Fruit fly (Drosophila melanogaster): Measurements from ENCODE around the gene CG6813.

The CG6813 gene

dm6 chr3R:11617363-11617762, 9.1 kb downstream of the CG6813 start:
- TF ChIP-seq Eip93F (GFP tag; optimal IDR thresholded peaks at IDR 0.05) = no peak
- no peak for TF ChIP-seq dsx (GFP tag; optimal IDR thresholded peaks at IDR 0.05; ENCODE audit: poor library complexity, severe bottlenecking)
- TF ChIP-seq CG6808 (GFP tag; optimal IDR thresholded peaks at IDR 0.05) = peak; percentile 7
- TF ChIP-seq CG10631 (GFP tag; optimal IDR thresholded peaks at IDR 0.05) = peak; percentile 51
- no peak for TF ChIP-seq Sox15 (GFP tag; optimal IDR thresholded peaks at IDR 0.05)
- TF ChIP-seq CG8319 (GFP tag; optimal IDR thresholded peaks at IDR 0.05) = no peak
- TF ChIP-seq fd85E (GFP tag; optimal IDR thresholded peaks at IDR 0.05) = no peak
- TF ChIP-seq ss (GFP tag; optimal IDR thresholded peaks at IDR 0.05) = no peak
- TF ChIP-seq Hr38 (GFP tag; optimal IDR thresholded peaks at IDR 0.05) = no peak
- TF ChIP-seq Blimp-1 (GFP tag; optimal IDR thresholded peaks at IDR 0.05) = no peak
- no peak for TF ChIP-seq Met (GFP tag; optimal IDR thresholded peaks at IDR 0.05)
- peak in 1 of 2 experiments; percentile 31 for TF ChIP-seq salr (GFP tag; optimal IDR thresholded peaks at IDR 0.05)
- TF ChIP-seq CG3919 (GFP tag; optimal IDR thresholded peaks at IDR 0.05) = peak; percentile 21
- peak; percentile 44 for TF ChIP-seq Sox14 (GFP tag; optimal IDR thresholded peaks at IDR 0.05)
- TF ChIP-seq CG3032 (tag; optimal IDR thresholded peaks at IDR 0.05) = peak; percentile 15
- TF ChIP-seq OdsH (GFP tag; optimal IDR thresholded peaks at IDR 0.05) = peak; percentile 4
- TF ChIP-seq eg (GFP tag; IDR thresholded peaks at IDR 0.05) = peak; percentile 6; the same call in 1 of the 3 replicates
- TF ChIP-seq Smox (GFP tag; optimal IDR thresholded peaks at IDR 0.05) = no peak
- no peak for TF ChIP-seq vri (GFP tag; optimal IDR thresholded peaks at IDR 0.05)
- no peak for TF ChIP-seq CG34406 (GFP tag; optimal IDR thresholded peaks at IDR 0.05)
- peak; percentile 66; the same call in 2 of the 3 replicates for TF ChIP-seq CG8119 (GFP tag; IDR thresholded peaks at IDR 0.05)
- TF ChIP-seq CG11902 (GFP tag; optimal IDR thresholded peaks at IDR 0.05) = no peak
- peak; percentile 67 for TF ChIP-seq CG32006 (GFP tag; optimal IDR thresholded peaks at IDR 0.05)
- TF ChIP-seq spab (GFP tag; optimal IDR thresholded peaks at IDR 0.05) = no peak
- TF ChIP-seq CG9139 (GFP tag; optimal IDR thresholded peaks at IDR 0.05) = no peak
- TF ChIP-seq CG6163 (GFP tag; IDR thresholded peaks at IDR 0.05) = peak; percentile 31; the same call in 1 of the 3 replicates
- peak; percentile 2 for TF ChIP-seq CG7368 (GFP tag; optimal IDR thresholded peaks at IDR 0.05)
- TF ChIP-seq CG8632 (GFP tag; optimal IDR thresholded peaks at IDR 0.05) = no peak
- TF ChIP-seq Ets21C (GFP tag; optimal IDR thresholded peaks at IDR 0.05) = no peak
- peak; percentile 41 for TF ChIP-seq achi (GFP tag; optimal IDR thresholded peaks at IDR 0.05)
- peak; percentile 38 for TF ChIP-seq pdm3 (GFP tag; optimal IDR thresholded peaks at IDR 0.05)
- no peak for TF ChIP-seq Sox102F (GFP tag; optimal IDR thresholded peaks at IDR 0.05)
- no peak for TF ChIP-seq CG4318 (GFP tag; optimal IDR thresholded peaks at IDR 0.05)
- no peak for TF ChIP-seq Lpt (GFP tag; optimal IDR thresholded peaks at IDR 0.05)
- TF ChIP-seq CG6854 (GFP tag; optimal IDR thresholded peaks at IDR 0.05) = no peak
- peak; percentile 55 for TF ChIP-seq Hr4 (GFP tag; optimal IDR thresholded peaks at IDR 0.05)
- peak; percentile 19 for TF ChIP-seq CG10669 (GFP tag; optimal IDR thresholded peaks at IDR 0.05)
- peak; percentile 45 for TF ChIP-seq Ets96B (tag; optimal IDR thresholded peaks at IDR 0.05)
- no peak for TF ChIP-seq esn (GFP tag; optimal IDR thresholded peaks at IDR 0.05)
- no peak for TF ChIP-seq fkh (GFP tag; optimal IDR thresholded peaks at IDR 0.05)
- TF ChIP-seq CG16779 (tag; optimal IDR thresholded peaks at IDR 0.05) = no peak
- TF ChIP-seq cyc (GFP tag; optimal IDR thresholded peaks at IDR 0.05) = no peak
- TF ChIP-seq lz (GFP tag; optimal IDR thresholded peaks at IDR 0.05) = no peak
- no peak for TF ChIP-seq Hr39 (GFP tag; optimal IDR thresholded peaks at IDR 0.05)
- no peak for TF ChIP-seq dac (GFP tag; optimal IDR thresholded peaks at IDR 0.05)
- TF ChIP-seq CG1621 (tag; optimal IDR thresholded peaks at IDR 0.05) = peak; percentile 10
- no peak for TF ChIP-seq CG31627 (GFP tag; optimal IDR thresholded peaks at IDR 0.05)
- TF ChIP-seq acj6 (GFP tag; optimal IDR thresholded peaks at IDR 0.05) = peak; percentile 15
- peak; percentile 29 for TF ChIP-seq Eip75B (GFP tag; optimal IDR thresholded peaks at IDR 0.05)
- no peak for TF ChIP-seq Gug (GFP tag; IDR thresholded peaks at IDR 0.05)
- no peak for TF ChIP-seq topi (GFP tag; optimal IDR thresholded peaks at IDR 0.05)
- peak; percentile 11 for TF ChIP-seq CG6792 (GFP tag; optimal IDR thresholded peaks at IDR 0.05)
- TF ChIP-seq Eip78C (GFP tag) = peak; percentile 86

All from whole organism, prepupa.